Worm (Caenorhabditis elegans): Measurements from ENCODE around the gene srt-73.

srt-73 gene

ce11 chrIV:7898489-7898888 is 19.4 kb downstream of the srt-73 start:
- TF ChIP-seq elt-1 (tag; optimal IDR thresholded peaks at IDR 0.05; ENCODE audit: borderline replicate concordance, insufficient read depth) (no peak), lsy-2 (tag; optimal IDR thresholded peaks at IDR 0.05) (no peak), ztf-11 (tag; optimal IDR thresholded peaks at IDR 0.05) (no peak), unc-39 (tag; optimal IDR thresholded peaks at IDR 0.05) (no peak), M03D4.4 (tag; optimal IDR thresholded peaks at IDR 0.05) (no peak), unc-62 (GFP tag; optimal IDR thresholded peaks at IDR 0.05) (no peak), lin-13 (tag; optimal IDR thresholded peaks at IDR 0.05) (no peak), nhr-28 (tag; optimal IDR thresholded peaks at IDR 0.05) (no peak), lin-32 (GFP tag; optimal IDR thresholded peaks at IDR 0.05) (no peak), flh-1 (GFP tag; optimal IDR thresholded peaks at IDR 0.05) (no peak), bed-3 (GFP tag; optimal IDR thresholded peaks at IDR 0.05) (no peak), ceh-39 (tag; optimal IDR thresholded peaks at IDR 0.05) (no peak), drap-1 (GFP tag; optimal IDR thresholded peaks at IDR 0.05) (no peak), mls-2 (tag; optimal IDR thresholded peaks at IDR 0.05) (no peak), zip-8 (tag; optimal IDR thresholded peaks at IDR 0.05) (no peak)

ce11 chrIV:7902221-7902904 is 23.2 kb downstream of the srt-73 start, which contains the start of gene arp-11:
Gene arp-11, minus strand, starts transcription at chrIV:7902271.
- TF ChIP-seq nhr-2 (tag; optimal IDR thresholded peaks at IDR 0.05) (no peak), lin-13 (tag; optimal IDR thresholded peaks at IDR 0.05) (no peak), nhr-12 (tag; optimal IDR thresholded peaks at IDR 0.05) (no peak), lin-32 (GFP tag; optimal IDR thresholded peaks at IDR 0.05) (no peak), drap-1 (GFP tag; optimal IDR thresholded peaks at IDR 0.05) (no peak), elt-3 (tag; optimal IDR thresholded peaks at IDR 0.05) (no peak), flh-1 (GFP tag; optimal IDR thresholded peaks at IDR 0.05) (no peak), mep-1 (tag; optimal IDR thresholded peaks at IDR 0.05) (peak; percentile 71), ces-1 (GFP tag; optimal IDR thresholded peaks at IDR 0.05) (peak; percentile 49), nhr-28 (tag; optimal IDR thresholded peaks at IDR 0.05) (no peak), nhr-237 (tag; optimal IDR thresholded peaks at IDR 0.05) (peak; percentile 55), sem-2 (GFP tag; optimal IDR thresholded peaks at IDR 0.05) (no peak), pha-4 (tag; optimal IDR thresholded peaks at IDR 0.05) (peak; percentile 37), unc-120 (tag; optimal IDR thresholded peaks at IDR 0.05; ENCODE audit: poor library complexity, severe bottlenecking) (peak; percentile 25), unc-39 (tag; optimal IDR thresholded peaks at IDR 0.05) (no peak), zip-8 (tag; optimal IDR thresholded peaks at IDR 0.05) (no peak), ceh-43 (GFP tag; optimal IDR thresholded peaks at IDR 0.05) (no peak), lsy-2 (tag; optimal IDR thresholded peaks at IDR 0.05) (peak; percentile 96), unc-62 (GFP tag; optimal IDR thresholded peaks at IDR 0.05) (no peak), nhr-76 (tag; optimal IDR thresholded peaks at IDR 0.05) (no peak), tbx-8 (GFP tag; optimal IDR thresholded peaks at IDR 0.05) (no peak), blmp-1 (tag; optimal IDR thresholded peaks at IDR 0.05) (no peak), ceh-83 (GFP tag; optimal IDR thresholded peaks at IDR 0.05) (no peak)

- TF ChIP-seq elt-3 (tag; optimal IDR thresholded peaks at IDR 0.05) (no peak), unc-120 (tag; optimal IDR thresholded peaks at IDR 0.05; ENCODE audit: poor library complexity, severe bottlenecking) (no peak), hlh-1 (tag; optimal IDR thresholded peaks at IDR 0.05) (peak; percentile 30), M03D4.4 (tag; optimal IDR thresholded peaks at IDR 0.05) (no peak), snpc-4 (tag; optimal IDR thresholded peaks at IDR 0.05) (no peak), ztf-11 (tag; optimal IDR thresholded peaks at IDR 0.05) (no peak), flh-1 (GFP tag; optimal IDR thresholded peaks at IDR 0.05) (no peak), sptf-1 (tag; optimal IDR thresholded peaks at IDR 0.05) (no peak), ces-1 (GFP tag; optimal IDR thresholded peaks at IDR 0.05) (peak; percentile 52), pha-4 (tag; optimal IDR thresholded peaks at IDR 0.05) (no peak)
These were observed 24.2 kb downstream of the srt-73 start, which contains the start of gene C49H3.6 for ce11 chrIV:7903359-7903758. Gene C49H3.6, plus strand, starts transcription at chrIV:7903738.

- no peak for TF ChIP-seq lsy-2 (tag; optimal IDR thresholded peaks at IDR 0.05)
- no peak for TF ChIP-seq zip-8 (tag; optimal IDR thresholded peaks at IDR 0.05)
- no peak for TF ChIP-seq elt-1 (tag; optimal IDR thresholded peaks at IDR 0.05; ENCODE audit: borderline replicate concordance, insufficient read depth)
- no peak for TF ChIP-seq lin-13 (tag; optimal IDR thresholded peaks at IDR 0.05)
- no peak for TF ChIP-seq mep-1 (tag; optimal IDR thresholded peaks at IDR 0.05)
- no peak for TF ChIP-seq nhr-2 (tag; optimal IDR thresholded peaks at IDR 0.05)
- no peak for TF ChIP-seq nhr-237 (tag; optimal IDR thresholded peaks at IDR 0.05)
- no peak for TF ChIP-seq mab-5 (tag; optimal IDR thresholded peaks at IDR 0.05)
- no peak for TF ChIP-seq unc-39 (tag; optimal IDR thresholded peaks at IDR 0.05)
- TF ChIP-seq ces-1 (GFP tag; optimal IDR thresholded peaks at IDR 0.05) = no peak
- no peak for TF ChIP-seq blmp-1 (tag; optimal IDR thresholded peaks at IDR 0.05)
- no peak for TF ChIP-seq bed-3 (GFP tag; optimal IDR thresholded peaks at IDR 0.05)
- no peak for TF ChIP-seq drap-1 (GFP tag; optimal IDR thresholded peaks at IDR 0.05)
- TF ChIP-seq unc-120 (tag; optimal IDR thresholded peaks at IDR 0.05; ENCODE audit: poor library complexity, severe bottlenecking) = no peak
- TF ChIP-seq flh-1 (GFP tag; optimal IDR thresholded peaks at IDR 0.05) = no peak
- TF ChIP-seq ceh-39 (tag; optimal IDR thresholded peaks at IDR 0.05) = no peak
- no peak for TF ChIP-seq unc-62 (GFP tag; optimal IDR thresholded peaks at IDR 0.05)
These were observed 27.5 kb downstream of the srt-73 start for ce11 chrIV:7906643-7907042.
